Fruit fly (Drosophila melanogaster) whole organism, pupa: ENCODE measurements around the gene CG9132.

Experiments
- CG10348 ChIP-seq: fragments of 200-800 bp; sonication (Bioruptor generic); IDR thresholded peaks from 2 replicates; pipeline ENCODE4 v1.3.6; 2022; ENCODE audit warnings: missing biosample characterization, missing genetic modification characterization
- CG13204 ChIP-seq: fragments of 200-800 bp; sonication (Bioruptor generic); optimal IDR thresholded peaks from 2 replicates; lab custom pipeline; 2018; ENCODE audit warnings: missing biosample characterization, mild to moderate bottlenecking, missing genetic modification characterization, moderate library complexity
- CG14655 ChIP-seq: fragments of 200-800 bp; sonication (Bioruptor generic); optimal IDR thresholded peaks from 3 replicates; lab custom pipeline; 2017; ENCODE audit warnings: mild to moderate bottlenecking, missing biosample characterization, missing genetic modification reagents, missing genetic modification characterization
- CG9948 ChIP-seq: fragments of 200-800 bp; sonication (Bioruptor generic); optimal IDR thresholded peaks from 2 replicates; lab custom pipeline; 2018; ENCODE audit warnings: missing biosample characterization, mild to moderate bottlenecking, missing genetic modification characterization, moderate library complexity
- EcR ChIP-seq: fragments of 200-800 bp; sonication (Bioruptor generic); optimal IDR thresholded peaks from 3 replicates; lab custom pipeline; 2019; ENCODE audit warnings: missing biosample characterization, missing genetic modification characterization, mild to moderate bottlenecking, moderate library complexity, missing genetic modification reagents
- Snoo ChIP-seq: fragments of 200-800 bp; sonication (Bioruptor generic); optimal IDR thresholded peaks from 3 replicates; lab custom pipeline; 2017; ENCODE audit warnings: missing biosample characterization, mild to moderate bottlenecking, missing genetic modification characterization, inconsistent platforms
- fd96Ca ChIP-seq: fragments of 200-800 bp; sonication (Bioruptor generic); IDR thresholded peaks from 3 replicates; pipeline ENCODE4 v1.3.6; 2022; ENCODE audit warnings: missing biosample characterization, missing genetic modification characterization
- gl ChIP-seq: fragments of 200-800 bp; sonication (Bioruptor generic); optimal IDR thresholded peaks from 2 replicates; lab custom pipeline; 2018; ENCODE audit warnings: missing biosample characterization, mild to moderate bottlenecking, missing genetic modification characterization

- TF ChIP-seq Snoo (peak; percentile 63), CG14655 (GFP tag; lab: Kevin White, UChicago) (no peak), CG10348 (GFP tag; lab: Robert Waterston, UW) (no peak), CG13204 (GFP tag; lab: Kevin White, UChicago) (no peak), fd96Ca (GFP tag; lab: Robert Waterston, UW) (peak; percentile 31; the same call in 1 of the 3 replicates), EcR (GFP tag; lab: Kevin White, UChicago) (no peak), gl (tag; lab: Kevin White, UChicago) (no peak), CG9948 (tag; lab: Kevin White, UChicago) (no peak)
These were observed 48.8 kb downstream of the CG9132 start, which contains the start of gene goe for dm6 chrX:16751579-16752156.
